Worm (Caenorhabditis elegans) whole organism, L2 larva: ENCODE data around the gene sdz-10.

Experiments
- C34F6.9 ChIP-seq: fragments of 150-350 bp; optimal IDR thresholded peaks from 2 replicates; lab custom pipeline; 2014; ENCODE audit warnings: missing biosample characterization, missing genetic modification characterization
- F13H6.1 ChIP-seq: sonication (generic microtip); optimal IDR thresholded peaks from 2 replicates; lab custom pipeline; 2016; ENCODE audit warnings: missing genetic modification characterization, missing compliant biosample characterization
- Y55F3AM.14 ChIP-seq: fragments of 200-800 bp; sonication (Bioruptor generic); optimal IDR thresholded peaks from 2 replicates; lab custom pipeline; 2018; ENCODE audit warnings: mild to moderate bottlenecking, missing genetic modification characterization, missing compliant biosample characterization
- alr-1 ChIP-seq: fragments of 150-350 bp; optimal IDR thresholded peaks from 2 replicates; lab custom pipeline; 2014; ENCODE audit warnings: missing biosample characterization, missing genetic modification characterization
- crh-2 ChIP-seq: sonication (generic microtip); optimal IDR thresholded peaks from 2 replicates; lab custom pipeline; 2017; ENCODE audit warnings: missing biosample characterization, missing genetic modification characterization
- egl-27 ChIP-seq: sonication (generic microtip); optimal IDR thresholded peaks from 3 replicates; lab custom pipeline; 2017; ENCODE audit warnings: missing biosample characterization, missing genetic modification reagents, missing genetic modification characterization
- elt-1 ChIP-seq: fragments of 150-350 bp; optimal IDR thresholded peaks from 2 replicates; lab custom pipeline; 2014; ENCODE audit warnings: missing biosample characterization, missing genetic modification characterization
- elt-3 ChIP-seq: sonication (generic microtip); optimal IDR thresholded peaks from 2 replicates; lab custom pipeline; 2017; ENCODE audit warnings: missing biosample characterization, missing genetic modification characterization
- fos-1 ChIP-seq: fragments of 150-350 bp; optimal IDR thresholded peaks from 2 replicates; lab custom pipeline; 2014; ENCODE audit warnings: missing biosample characterization, missing genetic modification characterization
- gmeb-1 ChIP-seq: fragments of 150-350 bp; optimal IDR thresholded peaks from 2 replicates; lab custom pipeline; 2014; ENCODE audit warnings: missing biosample characterization, missing genetic modification characterization
- lin-13 ChIP-seq: fragments of 150-350 bp; optimal IDR thresholded peaks from 2 replicates; lab custom pipeline; 2014; ENCODE audit warnings: missing biosample characterization, missing genetic modification reagents, missing genetic modification characterization
- lin-39 ChIP-seq: fragments of 150-350 bp; optimal IDR thresholded peaks from 2 replicates; lab custom pipeline; 2014; ENCODE audit warnings: missing biosample characterization, missing genetic modification reagents, missing genetic modification characterization
- lsy-2 ChIP-seq, 2 experiments: fragments of 150-350 bp in 1 of 2; sonication (generic microtip) in 1 of 2; optimal IDR thresholded peaks; 2 replicates each; lab custom pipeline; 2014 to 2017; ENCODE audit warnings: missing biosample characterization in 2 of 2, missing genetic modification characterization in 2 of 2
- mab-5 ChIP-seq: fragments of 150-350 bp; optimal IDR thresholded peaks from 2 replicates; lab custom pipeline; 2014; ENCODE audit warnings: missing biosample characterization, missing genetic modification characterization
- mbf-1 ChIP-seq: sonication (generic microtip); optimal IDR thresholded peaks from 2 replicates; lab custom pipeline; 2017; ENCODE audit warnings: missing biosample characterization, missing genetic modification characterization
- mdl-1 ChIP-seq, 2 experiments: fragments of 150-350 bp in 1 of 2; sonication (generic microtip) in 1 of 2; optimal IDR thresholded peaks; 2 replicates each; lab custom pipeline; 2017; ENCODE audit warnings: missing biosample characterization in 2 of 2, missing genetic modification characterization in 2 of 2
- nhr-10 ChIP-seq: sonication (generic microtip); optimal IDR thresholded peaks from 2 replicates; lab custom pipeline; 2017; ENCODE audit warnings: missing biosample characterization, missing genetic modification characterization
- nhr-12 ChIP-seq: fragments of 150-350 bp; optimal IDR thresholded peaks from 2 replicates; lab custom pipeline; 2014; ENCODE audit warnings: missing biosample characterization, missing genetic modification characterization
- nhr-129 ChIP-seq: fragments of 150-350 bp; optimal IDR thresholded peaks from 2 replicates; lab custom pipeline; 2014; ENCODE audit warnings: missing biosample characterization, missing genetic modification characterization
- nhr-21 ChIP-seq: fragments of 150-350 bp; optimal IDR thresholded peaks from 2 replicates; lab custom pipeline; 2014; ENCODE audit warnings: missing biosample characterization, missing genetic modification characterization
- nhr-23 ChIP-seq: fragments of 150-350 bp; optimal IDR thresholded peaks from 2 replicates; lab custom pipeline; 2014; ENCODE audit warnings: missing biosample characterization, missing genetic modification reagents, missing genetic modification characterization
- nhr-237 ChIP-seq: fragments of 150-350 bp; optimal IDR thresholded peaks from 2 replicates; lab custom pipeline; 2014; ENCODE audit warnings: missing biosample characterization, missing genetic modification characterization
- nhr-25 ChIP-seq: fragments of 150-350 bp; sonication (generic microtip); optimal IDR thresholded peaks from 3 replicates; lab custom pipeline; 2014; ENCODE audit warnings: missing biosample characterization, missing genetic modification characterization
- nhr-6 ChIP-seq: fragments of 150-350 bp; optimal IDR thresholded peaks from 2 replicates; lab custom pipeline; 2014; ENCODE audit warnings: missing biosample characterization, missing genetic modification characterization
- sem-4 ChIP-seq: fragments of 150-350 bp; optimal IDR thresholded peaks from 2 replicates; lab custom pipeline; 2014; ENCODE audit warnings: missing biosample characterization, missing genetic modification reagents, missing genetic modification characterization
- skn-1 ChIP-seq: sonication (generic microtip); optimal IDR thresholded peaks from 2 replicates; lab custom pipeline; 2017; ENCODE audit warnings: missing biosample characterization, missing genetic modification characterization
- sma-3 ChIP-seq: sonication (generic microtip); optimal IDR thresholded peaks from 2 replicates; lab custom pipeline; 2016; ENCODE audit warnings: missing genetic modification reagents, missing genetic modification characterization, missing compliant biosample characterization
- sma-9 ChIP-seq, 2 experiments: fragments of 150-350 bp in 1 of 2; sonication (generic microtip) in 1 of 2; optimal IDR thresholded peaks; 2 replicates each; lab custom pipeline; 2014 to 2016; ENCODE audit warnings: missing genetic modification characterization in 2 of 2, mild to moderate bottlenecking in 1 of 2, missing biosample characterization in 1 of 2, missing compliant biosample characterization in 1 of 2, missing genetic modification reagents in 1 of 2, moderate library complexity in 1 of 2
- snpc-4 ChIP-seq: fragments of 150-350 bp; optimal IDR thresholded peaks from 2 replicates; lab custom pipeline; 2014; ENCODE audit warnings: missing biosample characterization, missing genetic modification characterization
- unc-39 ChIP-seq: fragments of 150-350 bp; optimal IDR thresholded peaks from 2 replicates; lab custom pipeline; 2014; ENCODE audit warnings: missing biosample characterization, missing genetic modification characterization
- unc-55 ChIP-seq: fragments of 150-350 bp; sonication (generic microtip); optimal IDR thresholded peaks from 3 replicates; lab custom pipeline; 2014; ENCODE audit warnings: missing biosample characterization, missing genetic modification reagents, missing genetic modification characterization
- zag-1 ChIP-seq: fragments of 150-350 bp; optimal IDR thresholded peaks from 2 replicates; lab custom pipeline; 2014; ENCODE audit warnings: missing biosample characterization, missing genetic modification characterization
- ztf-1 ChIP-seq: fragments of 200-800 bp; sonication (Bioruptor generic); conservative IDR thresholded peaks from 2 replicates; pipeline ENCODE4 v1.3.6; 2022; ENCODE audit warnings: missing genetic modification characterization, missing compliant biosample characterization
- ztf-11 ChIP-seq: sonication (generic microtip); optimal IDR thresholded peaks from 2 replicates; lab custom pipeline; 2017; ENCODE audit warnings: missing biosample characterization, missing genetic modification characterization

sdz-10 gene

DNA sequence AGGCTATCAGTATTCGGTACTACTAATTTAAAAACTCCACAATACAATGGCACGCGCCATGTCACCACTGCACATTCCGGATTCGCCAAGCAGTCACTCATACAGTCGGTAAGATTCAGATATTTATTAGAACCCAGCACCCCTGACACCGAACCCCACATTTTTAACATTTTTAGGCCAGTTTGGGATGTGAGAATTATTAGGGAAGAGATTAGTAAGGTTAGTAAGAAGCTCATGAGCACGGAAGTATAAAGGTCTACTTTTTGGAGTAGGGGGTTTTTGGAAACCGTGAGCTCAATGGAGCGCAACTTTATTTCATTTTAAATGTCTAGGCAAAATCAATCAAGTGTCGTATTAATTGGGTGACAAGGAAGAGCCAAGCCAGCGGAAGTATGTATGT is 14.1 kb downstream of the sdz-10 start, which contains the start of gene F29A7.8:
Gene F29A7.8, minus strand, starts transcription at position 101 of the 400 bp plus-strand sequence.
- TF ChIP-seq skn-1 (tag; lab: Kevin White, UChicago) (no peak), elt-3 (tag; lab: Kevin White, UChicago) (no peak), sma-9 (GFP tag; optimal IDR thresholded peaks at IDR 0.05; lab: Kevin White, UChicago) (no peak), sma-9 (tag; optimal IDR thresholded peaks at IDR 0.05; lab: Kevin White, UChicago) (no peak), nhr-21 (tag; lab: Kevin White, UChicago) (no peak), nhr-10 (no peak), lsy-2 (tag; optimal IDR thresholded peaks at IDR 0.05; lab: Kevin White, UChicago) (no peak), alr-1 (tag; lab: Kevin White, UChicago) (no peak), nhr-25 (tag; lab: Kevin White, UChicago) (no peak), lin-13 (no peak), nhr-23 (tag; lab: Kevin White, UChicago) (no peak), lin-39 (tag; lab: Kevin White, UChicago) (no peak), ztf-1 (GFP tag; lab: Robert Waterston, UW) (no peak), nhr-129 (tag; lab: Kevin White, UChicago) (no peak), elt-1 (tag; lab: Kevin White, UChicago) (no peak)
- TF ChIP-seq, all 48 proteins: peak for 0

DNA sequence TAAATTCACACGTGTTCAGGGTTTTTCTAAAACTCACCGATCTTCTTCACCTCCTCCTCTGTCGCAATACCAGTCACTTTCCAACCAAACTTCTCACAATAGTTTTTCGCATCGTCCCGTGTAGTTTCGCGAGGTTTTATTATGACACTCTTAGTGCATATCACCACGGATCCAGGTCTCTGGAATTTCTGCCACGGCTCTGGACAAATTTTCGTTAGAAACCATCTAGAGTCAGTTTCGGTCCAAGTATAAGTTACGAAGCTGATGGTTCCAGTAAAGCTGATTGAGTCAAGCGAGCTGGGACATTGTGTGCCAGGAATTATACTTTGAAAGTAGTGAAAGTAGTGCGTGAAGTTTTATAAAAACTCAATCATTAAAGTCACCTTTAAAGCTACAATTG is 15.7 kb downstream of the sdz-10 start:
- no peak for TF ChIP-seq ztf-11
- TF ChIP-seq mdl-1 (tag; optimal IDR thresholded peaks at IDR 0.05; lab: Kevin White, UChicago), result no peak
- TF ChIP-seq gmeb-1, result no peak
- TF ChIP-seq sma-3 (GFP tag; lab: Kevin White, UChicago), result no peak
- TF ChIP-seq, all 48 proteins: peak for 0

DNA sequence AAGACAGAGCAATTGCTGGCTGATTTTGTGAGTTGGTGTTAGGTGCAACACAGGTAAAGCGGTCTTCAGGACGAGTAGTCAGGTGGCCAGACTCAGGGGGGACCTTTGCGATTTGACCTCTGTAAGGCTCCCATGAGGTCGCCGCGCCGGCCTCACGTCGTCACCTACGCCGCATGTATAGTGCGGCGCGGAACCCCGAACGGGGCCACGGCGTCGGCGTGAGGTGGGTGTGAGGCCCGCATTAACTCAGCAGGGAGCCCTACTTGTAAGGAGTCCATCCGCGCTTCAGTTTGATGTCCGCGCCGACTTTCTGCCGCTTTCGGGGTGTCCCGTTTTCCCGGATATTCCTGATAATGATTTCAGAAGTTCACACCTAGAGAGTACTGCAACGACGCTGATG is 17.5 kb downstream of the sdz-10 start:
- no peak for TF ChIP-seq mbf-1 (tag; lab: Kevin White, UChicago)
- TF ChIP-seq Y55F3AM.14 (GFP tag; lab: Kevin White, UChicago), result no peak
- TF ChIP-seq gmeb-1, result no peak
- no peak for TF ChIP-seq nhr-23 (tag; lab: Kevin White, UChicago)
- TF ChIP-seq ztf-11, result no peak
- TF ChIP-seq unc-39 (tag; lab: Kevin White, UChicago), result no peak
- TF ChIP-seq mdl-1 (tag; optimal IDR thresholded peaks at IDR 0.05; lab: Kevin White, UChicago), result no peak
- no peak for TF ChIP-seq F13H6.1 (tag; lab: Kevin White, UChicago)
- TF ChIP-seq nhr-237, result no peak
- no peak for TF ChIP-seq nhr-21 (tag; lab: Kevin White, UChicago)
- no peak for TF ChIP-seq nhr-6 (tag; lab: Kevin White, UChicago)
- TF ChIP-seq egl-27 (tag; lab: Kevin White, UChicago), result no peak
- no peak for TF ChIP-seq lin-13
- TF ChIP-seq nhr-12 (tag; lab: Kevin White, UChicago), result no peak
- TF ChIP-seq lsy-2 (tag; optimal IDR thresholded peaks at IDR 0.05; lab: Kevin White, UChicago), result no peak
- no peak for TF ChIP-seq nhr-129 (tag; lab: Kevin White, UChicago)
- TF ChIP-seq sma-9 (GFP tag; optimal IDR thresholded peaks at IDR 0.05; lab: Kevin White, UChicago), result no peak
- no peak for TF ChIP-seq sma-9 (tag; optimal IDR thresholded peaks at IDR 0.05; lab: Kevin White, UChicago)
- TF ChIP-seq snpc-4 (tag; lab: Kevin White, UChicago), result no peak

DNA sequence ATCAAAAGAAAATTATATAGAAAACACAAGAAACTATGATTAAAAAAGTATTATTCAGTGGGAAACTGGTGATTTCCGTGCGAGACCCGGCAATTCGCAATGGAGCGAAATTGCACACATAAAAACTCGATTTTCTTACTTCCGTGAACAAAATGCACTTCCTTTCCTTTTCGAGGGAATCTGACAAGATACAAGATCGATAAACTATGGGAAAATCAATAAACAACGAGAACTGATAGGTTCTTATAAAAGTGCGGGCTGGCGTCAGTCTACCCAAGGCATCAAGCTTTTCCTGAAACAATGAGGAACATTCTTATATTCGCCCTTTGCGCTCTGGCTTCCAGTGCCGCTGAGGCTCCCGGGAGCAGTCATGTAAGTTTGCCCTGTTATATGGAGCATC is 19.1 kb downstream of the sdz-10 start, which contains the start of gene F29A7.3:
Gene F29A7.3, plus strand, starts transcription at position 301 of the 400 bp plus-strand sequence.
- TF ChIP-seq skn-1 (tag; lab: Kevin White, UChicago), result no peak
- TF ChIP-seq, all 48 proteins: peak for 0

DNA sequence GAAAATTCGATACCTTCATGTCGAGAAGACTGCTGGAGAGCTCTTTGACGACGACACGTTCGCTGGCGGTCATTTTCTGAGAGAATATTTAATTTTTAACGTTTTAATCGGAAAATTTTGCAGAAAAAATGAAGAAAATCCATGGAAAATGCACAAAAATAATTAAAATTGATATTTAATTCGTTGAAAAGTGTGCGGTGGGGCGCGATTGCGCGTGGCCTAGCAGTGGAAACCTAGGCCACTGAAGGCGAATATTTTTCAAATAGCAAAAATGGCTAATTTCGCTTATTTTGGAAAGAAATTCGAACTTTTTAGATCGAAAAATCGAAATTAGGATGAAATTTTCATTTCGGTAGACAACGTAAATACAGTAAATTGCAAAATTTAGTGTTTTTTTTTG is 19.5 kb downstream of the sdz-10 start, which contains the start of gene F29A7.6:
Gene F29A7.6, minus strand, starts transcription at position 76 of the 400 bp plus-strand sequence.
- peak; percentile 65 for TF ChIP-seq gmeb-1
- peak; percentile 67 for TF ChIP-seq F13H6.1 (tag; lab: Kevin White, UChicago)
- TF ChIP-seq sem-4 (tag; lab: Kevin White, UChicago), result no peak
- peak in 1 of 2 experiments; percentile 49 for TF ChIP-seq lsy-2 (tag; optimal IDR thresholded peaks at IDR 0.05; lab: Kevin White, UChicago)
- no peak for TF ChIP-seq zag-1 (tag; lab: Kevin White, UChicago)
- TF ChIP-seq sma-9 (GFP tag; optimal IDR thresholded peaks at IDR 0.05; lab: Kevin White, UChicago), result peak; percentile 66
- no peak for TF ChIP-seq sma-9 (tag; optimal IDR thresholded peaks at IDR 0.05; lab: Kevin White, UChicago)
- TF ChIP-seq nhr-129 (tag; lab: Kevin White, UChicago), result peak; percentile 1
- TF ChIP-seq nhr-12 (tag; lab: Kevin White, UChicago), result no peak
- no peak for TF ChIP-seq nhr-21 (tag; lab: Kevin White, UChicago)
- no peak for TF ChIP-seq snpc-4 (tag; lab: Kevin White, UChicago)
- TF ChIP-seq mab-5 (tag; lab: Kevin White, UChicago), result peak; percentile 3
- no peak for TF ChIP-seq nhr-25 (tag; lab: Kevin White, UChicago)
- TF ChIP-seq crh-2, result peak; percentile 32
- peak; percentile 79 for TF ChIP-seq C34F6.9 (tag; lab: Kevin White, UChicago)
- TF ChIP-seq unc-39 (tag; lab: Kevin White, UChicago), result no peak
- no peak for TF ChIP-seq fos-1 (tag; lab: Kevin White, UChicago)
- TF ChIP-seq unc-55 (GFP tag; lab: Kevin White, UChicago), result peak; percentile 57
- TF ChIP-seq sma-3 (GFP tag; lab: Kevin White, UChicago), result peak; percentile 66
